Fruit fly (Drosophila melanogaster) ovary, adult (tissue): ENCODE measurements around the gene CG42521.

Experiments used
- CG17801 ChIP-seq: fragments of 200-800 bp; optimal IDR thresholded peaks from 2 replicates; lab custom pipeline; 2019; ENCODE audit warnings: missing biosample characterization, mild to moderate bottlenecking, missing genetic modification characterization, moderate library complexity; ENCODE audit not compliant: partially characterized antibody

Gene CG42521

dm6 chr3L:10581688-10582288 lies 41.6 kb downstream of the CG42521 start:
- TF ChIP-seq CG17801, result no peak
